In genomic region chrIII:3499850-3500249, ce11 we compare ENCODE assay signal across 4 worm cellular contexts.
TF ChIP-seq lines count a peak whose summit lies in the region.

No protein-coding gene starts in this region.

TF ChIP-seq in whole organism, L2 larva, 48 proteins besides CTCF, POLR2A, EP300 and RAD21:
- no peak for TF ChIP-seq nhr-21 (tag; optimal IDR thresholded peaks at IDR 0.05; lab: Kevin White, UChicago)
- TF ChIP-seq F13H6.1 (tag; optimal IDR thresholded peaks at IDR 0.05; lab: Kevin White, UChicago): peak; percentile 16
- TF ChIP-seq unc-55 (GFP tag; optimal IDR thresholded peaks at IDR 0.05; lab: Kevin White, UChicago): peak; percentile 57
- TF ChIP-seq elt-3 (tag; optimal IDR thresholded peaks at IDR 0.05; lab: Kevin White, UChicago): no peak
- peak; percentile 5 for TF ChIP-seq sma-3 (GFP tag; optimal IDR thresholded peaks at IDR 0.05; lab: Kevin White, UChicago)

TF ChIP-seq in whole organism, L4 larva, 104 proteins besides CTCF, POLR2A, EP300 and RAD21 (continues in another document):
- no peak for TF ChIP-seq unc-39 (tag; optimal IDR thresholded peaks at IDR 0.05; lab: Kevin White, UChicago)
- 0 out of 2 replicates have a peak, but pooled peaks have one; percentile 45 for TF ChIP-seq dmd-9 (GFP tag; IDR thresholded peaks at IDR 0.05; lab: Robert Waterston, UW)
- no peak for TF ChIP-seq nhr-10 (tag; optimal IDR thresholded peaks at IDR 0.05; lab: Kevin White, UChicago)
- TF ChIP-seq snpc-4 (tag; optimal IDR thresholded peaks at IDR 0.05; lab: Kevin White, UChicago): no peak
- TF ChIP-seq snpc-1.2 (GFP tag; IDR thresholded peaks at IDR 0.05; lab: Robert Waterston, UW): no peak
- no peak for TF ChIP-seq ceh-82 (tag; optimal IDR thresholded peaks at IDR 0.05; lab: Kevin White, UChicago)
- no peak for TF ChIP-seq lin-39 (tag; optimal IDR thresholded peaks at IDR 0.05; lab: Kevin White, UChicago)
- TF ChIP-seq lin-1 (GFP tag; IDR thresholded peaks at IDR 0.05; lab: Robert Waterston, UW): no peak
- TF ChIP-seq egl-27 (tag; optimal IDR thresholded peaks at IDR 0.05; lab: Kevin White, UChicago): no peak
- peak; percentile 56; the same call in 1 of the 2 replicates for TF ChIP-seq arid-1 (GFP tag; conservative IDR thresholded peaks at IDR 0.05; lab: Robert Waterston, UW)
- no peak for TF ChIP-seq attf-4 (tag; optimal IDR thresholded peaks at IDR 0.05; lab: Kevin White, UChicago)
- no peak for TF ChIP-seq daf-8 (GFP tag; IDR thresholded peaks at IDR 0.05; lab: Robert Waterston, UW)
- no peak for TF ChIP-seq hlh-11 (tag; optimal IDR thresholded peaks at IDR 0.05; lab: Kevin White, UChicago)
- no peak for TF ChIP-seq F10B5.3 (tag; optimal IDR thresholded peaks at IDR 0.05; lab: Kevin White, UChicago)
- peak; percentile 45 for TF ChIP-seq aha-1 (tag; lab: Kevin White, UChicago)
- peak; percentile 61 for TF ChIP-seq unc-130 (GFP tag; optimal IDR thresholded peaks at IDR 0.05; lab: Kevin White, UChicago)
- no peak for TF ChIP-seq ztf-7 (tag; optimal IDR thresholded peaks at IDR 0.05; lab: Kevin White, UChicago)
- no peak for TF ChIP-seq F26F4.8 (GFP tag; conservative IDR thresholded peaks at IDR 0.05; lab: Robert Waterston, UW)
- TF ChIP-seq ceh-28 (tag; optimal IDR thresholded peaks at IDR 0.05; lab: Kevin White, UChicago): no peak
- no peak for TF ChIP-seq nhr-48 (tag; optimal IDR thresholded peaks at IDR 0.05; lab: Kevin White, UChicago)
- no peak for TF ChIP-seq daf-19 (GFP tag; conservative IDR thresholded peaks at IDR 0.05; lab: Robert Waterston, UW)
- no peak for TF ChIP-seq mdl-1 (tag; optimal IDR thresholded peaks at IDR 0.05; lab: Kevin White, UChicago)
- peak; percentile 78 for TF ChIP-seq ceh-20 (GFP tag; IDR thresholded peaks at IDR 0.05; lab: Robert Waterston, UW)
- TF ChIP-seq aly-2 (tag; optimal IDR thresholded peaks at IDR 0.05; lab: Kevin White, UChicago): no peak
- TF ChIP-seq zip-2 (tag; optimal IDR thresholded peaks at IDR 0.05; lab: Kevin White, UChicago): no peak
- TF ChIP-seq ceh-44 (GFP tag; IDR thresholded peaks at IDR 0.05; lab: Robert Waterston, UW): peak; percentile 54; the same call in 1 of the 2 replicates
- no peak for TF ChIP-seq zip-11 (GFP tag; IDR thresholded peaks at IDR 0.05; lab: Robert Waterston, UW)
- no peak for TF ChIP-seq nhr-42 (GFP tag; IDR thresholded peaks at IDR 0.05; lab: Robert Waterston, UW)
- 0 out of 2 replicates have a peak, but pooled peaks have one; percentile 32 for TF ChIP-seq egl-43 (GFP tag; IDR thresholded peaks at IDR 0.05; lab: Robert Waterston, UW)
- no peak for TF ChIP-seq lin-13 (GFP tag; optimal IDR thresholded peaks at IDR 0.05; lab: Kevin White, UChicago)

TF ChIP-seq in whole organism, late embryonic, 69 proteins besides CTCF, POLR2A, EP300 and RAD21 (continues in another document):
- peak; percentile 97 for TF ChIP-seq ceh-18 (tag; optimal IDR thresholded peaks at IDR 0.05; lab: Kevin White, UChicago)
- TF ChIP-seq lin-11 (tag; optimal IDR thresholded peaks at IDR 0.05; lab: Kevin White, UChicago): peak; percentile 85
- peak; percentile 87 for TF ChIP-seq madf-2 (tag; optimal IDR thresholded peaks at IDR 0.05; lab: Kevin White, UChicago)
- peak; percentile 100 for TF ChIP-seq ets-4 (tag; optimal IDR thresholded peaks at IDR 0.05; lab: Kevin White, UChicago)
- TF ChIP-seq sox-4 (tag; optimal IDR thresholded peaks at IDR 0.05; lab: Kevin White, UChicago): peak; percentile 91
- peak; percentile 91 for TF ChIP-seq unc-42 (tag; optimal IDR thresholded peaks at IDR 0.05; lab: Kevin White, UChicago)
- peak; percentile 100 for TF ChIP-seq tbx-2 (tag; optimal IDR thresholded peaks at IDR 0.05; lab: Kevin White, UChicago)
- peak; percentile 96 for TF ChIP-seq gmeb-2 (tag; optimal IDR thresholded peaks at IDR 0.05; lab: Kevin White, UChicago)
- peak; percentile 100 for TF ChIP-seq dmd-4 (tag; optimal IDR thresholded peaks at IDR 0.05; lab: Kevin White, UChicago; ENCODE audit: borderline replicate concordance)
- peak; percentile 100 for TF ChIP-seq ceh-31 (tag; optimal IDR thresholded peaks at IDR 0.05; lab: Kevin White, UChicago)
- TF ChIP-seq ceh-34 (tag; optimal IDR thresholded peaks at IDR 0.05; lab: Kevin White, UChicago): peak; percentile 100
- no peak for TF ChIP-seq ceh-22 (tag; optimal IDR thresholded peaks at IDR 0.05; lab: Kevin White, UChicago)
- TF ChIP-seq unc-3 (GFP tag; conservative IDR thresholded peaks at IDR 0.05; lab: Robert Waterston, UW): peak; percentile 96
- peak; percentile 98 for TF ChIP-seq unc-3 (tag; optimal IDR thresholded peaks at IDR 0.05; lab: Kevin White, UChicago)
- peak; percentile 98 for TF ChIP-seq ceh-19 (GFP tag; optimal IDR thresholded peaks at IDR 0.05; lab: Kevin White, UChicago)
- TF ChIP-seq K09A11.1 (tag; optimal IDR thresholded peaks at IDR 0.05; lab: Kevin White, UChicago; ENCODE audit: insufficient read depth): no peak
- peak; percentile 98 for TF ChIP-seq ttx-3 (tag; optimal IDR thresholded peaks at IDR 0.05; lab: Kevin White, UChicago)
- TF ChIP-seq ceh-24 (tag; optimal IDR thresholded peaks at IDR 0.05; lab: Kevin White, UChicago): peak; percentile 92
- no peak for TF ChIP-seq pax-1 (tag; optimal IDR thresholded peaks at IDR 0.05; lab: Kevin White, UChicago)
- TF ChIP-seq C08G9.2 (tag; optimal IDR thresholded peaks at IDR 0.05; lab: Kevin White, UChicago): peak; percentile 100
- TF ChIP-seq pha-4 (tag; optimal IDR thresholded peaks at IDR 0.05; lab: Kevin White, UChicago): no peak
- peak; percentile 100 for TF ChIP-seq unc-86 (tag; optimal IDR thresholded peaks at IDR 0.05; lab: Kevin White, UChicago)
- peak; percentile 99 for TF ChIP-seq hlh-6 (tag; optimal IDR thresholded peaks at IDR 0.05; lab: Kevin White, UChicago)
- TF ChIP-seq ceh-14 (tag; optimal IDR thresholded peaks at IDR 0.05; lab: Kevin White, UChicago): peak; percentile 100
- TF ChIP-seq sdc-2 (tag; optimal IDR thresholded peaks at IDR 0.05; lab: Kevin White, UChicago): peak; percentile 93
- TF ChIP-seq eyg-1 (tag; optimal IDR thresholded peaks at IDR 0.05; lab: Kevin White, UChicago): peak; percentile 99
- peak; percentile 83 for TF ChIP-seq che-1 (tag; optimal IDR thresholded peaks at IDR 0.05; lab: Kevin White, UChicago)
- TF ChIP-seq fkh-6 (tag; optimal IDR thresholded peaks at IDR 0.05; lab: Kevin White, UChicago): peak; percentile 97
- no peak for TF ChIP-seq nfya-1 (tag; optimal IDR thresholded peaks at IDR 0.05; lab: Kevin White, UChicago)
- TF ChIP-seq elt-2 (tag; optimal IDR thresholded peaks at IDR 0.05; lab: Kevin White, UChicago): peak; percentile 100
- peak; percentile 100 for TF ChIP-seq rnt-1 (tag; optimal IDR thresholded peaks at IDR 0.05; lab: Kevin White, UChicago)

TF ChIP-seq in whole organism, mixed stage, embryonic, 35 proteins besides CTCF, POLR2A, EP300 and RAD21:
- TF ChIP-seq sptf-1 (tag; optimal IDR thresholded peaks at IDR 0.05; lab: Kevin White, UChicago): peak; percentile 97
- TF ChIP-seq unc-39 (tag; optimal IDR thresholded peaks at IDR 0.05; lab: Kevin White, UChicago): no peak
- TF ChIP-seq lin-32 (GFP tag; optimal IDR thresholded peaks at IDR 0.05; lab: Kevin White, UChicago): peak; percentile 97
- TF ChIP-seq ham-2 (GFP tag; optimal IDR thresholded peaks at IDR 0.05; lab: Kevin White, UChicago): peak; percentile 85
- TF ChIP-seq elt-1 (tag; optimal IDR thresholded peaks at IDR 0.05; lab: Kevin White, UChicago; ENCODE audit: borderline replicate concordance, insufficient read depth): no peak
- no peak for TF ChIP-seq nhr-76 (tag; optimal IDR thresholded peaks at IDR 0.05; lab: Kevin White, UChicago)
- TF ChIP-seq ceh-43 (GFP tag; optimal IDR thresholded peaks at IDR 0.05; lab: Kevin White, UChicago): peak; percentile 81
- no peak for TF ChIP-seq ztf-11 (tag; optimal IDR thresholded peaks at IDR 0.05; lab: Kevin White, UChicago)
- peak; percentile 98 for TF ChIP-seq mls-2 (tag; optimal IDR thresholded peaks at IDR 0.05; lab: Kevin White, UChicago)
- no peak for TF ChIP-seq nhr-237 (tag; optimal IDR thresholded peaks at IDR 0.05; lab: Kevin White, UChicago)
- peak; percentile 92 for TF ChIP-seq M03D4.4 (tag; optimal IDR thresholded peaks at IDR 0.05; lab: Kevin White, UChicago)
- peak; percentile 69 for TF ChIP-seq flh-1 (GFP tag; optimal IDR thresholded peaks at IDR 0.05; lab: Kevin White, UChicago)
- peak; percentile 94 for TF ChIP-seq bed-3 (GFP tag; optimal IDR thresholded peaks at IDR 0.05; lab: Kevin White, UChicago)
- peak; percentile 91 for TF ChIP-seq sem-2 (GFP tag; optimal IDR thresholded peaks at IDR 0.05; lab: Kevin White, UChicago)
- no peak for TF ChIP-seq unc-62 (GFP tag; optimal IDR thresholded peaks at IDR 0.05; lab: Kevin White, UChicago)
- peak; percentile 95 for TF ChIP-seq drap-1 (GFP tag; optimal IDR thresholded peaks at IDR 0.05; lab: Kevin White, UChicago)
- TF ChIP-seq elt-3 (tag; optimal IDR thresholded peaks at IDR 0.05; lab: Kevin White, UChicago): no peak
- TF ChIP-seq zip-8 (tag; optimal IDR thresholded peaks at IDR 0.05; lab: Kevin White, UChicago): no peak
- no peak for TF ChIP-seq mab-5 (tag; optimal IDR thresholded peaks at IDR 0.05; lab: Kevin White, UChicago)
- no peak for TF ChIP-seq nhr-2 (tag; optimal IDR thresholded peaks at IDR 0.05; lab: Kevin White, UChicago)
- TF ChIP-seq snpc-4 (tag; optimal IDR thresholded peaks at IDR 0.05; lab: Kevin White, UChicago): no peak
- peak; percentile 29 for TF ChIP-seq lin-13 (tag; optimal IDR thresholded peaks at IDR 0.05; lab: Kevin White, UChicago)
- TF ChIP-seq ces-1 (GFP tag; optimal IDR thresholded peaks at IDR 0.05; lab: Kevin White, UChicago): peak; percentile 46
- TF ChIP-seq ceh-39 (tag; optimal IDR thresholded peaks at IDR 0.05; lab: Kevin White, UChicago): no peak
- no peak for TF ChIP-seq lsy-2 (tag; optimal IDR thresholded peaks at IDR 0.05; lab: Kevin White, UChicago)
- TF ChIP-seq blmp-1 (tag; optimal IDR thresholded peaks at IDR 0.05; lab: Kevin White, UChicago): no peak
- TF ChIP-seq unc-120 (tag; optimal IDR thresholded peaks at IDR 0.05; lab: Kevin White, UChicago; ENCODE audit: poor library complexity, severe bottlenecking): peak; percentile 71
- peak; percentile 62 for TF ChIP-seq mep-1 (tag; optimal IDR thresholded peaks at IDR 0.05; lab: Kevin White, UChicago)
- no peak for TF ChIP-seq hlh-1 (tag; optimal IDR thresholded peaks at IDR 0.05; lab: Kevin White, UChicago)
- no peak for TF ChIP-seq nhr-12 (tag; optimal IDR thresholded peaks at IDR 0.05; lab: Kevin White, UChicago)
- TF ChIP-seq nhr-28 (tag; optimal IDR thresholded peaks at IDR 0.05; lab: Kevin White, UChicago): no peak
- TF ChIP-seq tbx-8 (GFP tag; optimal IDR thresholded peaks at IDR 0.05; lab: Kevin White, UChicago): peak; percentile 100
- no peak for TF ChIP-seq pha-4 (tag; optimal IDR thresholded peaks at IDR 0.05; lab: Kevin White, UChicago)
- TF ChIP-seq ceh-83 (GFP tag; optimal IDR thresholded peaks at IDR 0.05; lab: Kevin White, UChicago): peak; percentile 96
- TF ChIP-seq cnd-1 (tag; optimal IDR thresholded peaks at IDR 0.05; lab: Kevin White, UChicago): peak; percentile 98
